Worm (Caenorhabditis elegans) whole organism, mixed stage, embryonic: ENCODE results near the gene C27A7.5.
"Not testable (repeated sequence)": the region's sequence is repeated elsewhere in the genome, so short reads cannot be mapped to it uniquely, and the experiment has no call there.

Experiments
- elt-1 ChIP-seq: sonication (generic microtip); optimal IDR thresholded peaks from 2 replicates; lab custom pipeline; 2017; ENCODE audit warnings: missing genetic modification characterization, mild to moderate bottlenecking, missing compliant biosample characterization, antibody characterized with exemption, moderate library complexity, borderline replicate concordance; ENCODE audit not compliant: insufficient read depth
- lin-13 ChIP-seq: fragments of 150-350 bp; optimal IDR thresholded peaks from 2 replicates; lab custom pipeline; 2014; ENCODE audit warnings: missing biosample characterization, missing genetic modification characterization
- lin-32 ChIP-seq: fragments of 200-800 bp; sonication (Bioruptor generic); optimal IDR thresholded peaks from 2 replicates; lab custom pipeline; 2018; ENCODE audit warnings: mild to moderate bottlenecking, missing genetic modification characterization, missing compliant biosample characterization
- lsy-2 ChIP-seq: fragments of 150-350 bp; optimal IDR thresholded peaks from 2 replicates; lab custom pipeline; 2014; ENCODE audit warnings: missing biosample characterization, missing genetic modification characterization
- mab-5 ChIP-seq: fragments of 150-350 bp; optimal IDR thresholded peaks from 2 replicates; lab custom pipeline; 2014; ENCODE audit warnings: missing biosample characterization, missing genetic modification characterization
- mep-1 ChIP-seq: fragments of 150-350 bp; optimal IDR thresholded peaks from 2 replicates; lab custom pipeline; 2017; ENCODE audit warnings: missing biosample characterization, missing genetic modification reagents, missing genetic modification characterization, inconsistent platforms
- mls-2 ChIP-seq: sonication (generic microtip); optimal IDR thresholded peaks from 2 replicates; lab custom pipeline; 2016; ENCODE audit warnings: mild to moderate bottlenecking, missing genetic modification characterization, moderate library complexity, missing compliant biosample characterization
- nhr-12 ChIP-seq: fragments of 150-350 bp; optimal IDR thresholded peaks from 2 replicates; lab custom pipeline; 2014; ENCODE audit warnings: missing biosample characterization, missing genetic modification characterization
- nhr-237 ChIP-seq: fragments of 150-350 bp; optimal IDR thresholded peaks from 2 replicates; lab custom pipeline; 2014; ENCODE audit warnings: missing biosample characterization, missing genetic modification characterization
- pha-4 ChIP-seq: fragments of 150-350 bp; optimal IDR thresholded peaks from 2 replicates; lab custom pipeline; 2018; ENCODE audit warnings: missing biosample characterization, missing genetic modification reagents, missing genetic modification characterization
- sptf-1 ChIP-seq: sonication (generic microtip); optimal IDR thresholded peaks from 2 replicates; lab custom pipeline; 2017; ENCODE audit warnings: mild to moderate bottlenecking, missing genetic modification characterization, moderate library complexity, missing compliant biosample characterization
- unc-39 ChIP-seq: fragments of 150-350 bp; optimal IDR thresholded peaks from 2 replicates; lab custom pipeline; 2014; ENCODE audit warnings: missing biosample characterization, missing genetic modification characterization
- unc-62 ChIP-seq: fragments of 150-350 bp; optimal IDR thresholded peaks from 2 replicates; lab custom pipeline; 2014; ENCODE audit warnings: missing biosample characterization, missing genetic modification reagents, missing genetic modification characterization
- ztf-11 ChIP-seq: fragments of 150-350 bp; optimal IDR thresholded peaks from 2 replicates; lab custom pipeline; 2014; ENCODE audit warnings: missing biosample characterization, missing genetic modification characterization

ce11 chrV:12130688-12131087, 31.4 kb downstream of the C27A7.5 start, which contains the start of gene C27A7.6:
- not testable (repeated sequence) for TF ChIP-seq lin-13 (tag; lab: Kevin White, UChicago); ztf-11 (tag; lab: Kevin White, UChicago); pha-4 (tag; lab: Kevin White, UChicago); mep-1 (tag; lab: Kevin White, UChicago); unc-62 (GFP tag; lab: Kevin White, UChicago); sptf-1; unc-39 (tag; lab: Kevin White, UChicago); nhr-237; elt-1 (tag; lab: Kevin White, UChicago); lsy-2 (tag; lab: Kevin White, UChicago); mab-5 (tag; lab: Kevin White, UChicago); nhr-12; lin-32 (GFP tag; lab: Kevin White, UChicago); mls-2 (tag; lab: Kevin White, UChicago)
